Worm (Caenorhabditis elegans) whole organism, late embryonic: ENCODE measurements around the gene fbxa-102.

Source experiments
- K09A11.1 ChIP-seq: sonication (generic microtip); optimal IDR thresholded peaks from 2 replicates; lab custom pipeline; 2017; ENCODE audit warnings: antibody characterized with exemption, mild to moderate bottlenecking, missing genetic modification characterization, missing compliant biosample characterization; ENCODE audit not compliant: insufficient read depth
- ama-1 ChIP-seq: fragments of 150-350 bp; optimal IDR thresholded peaks from 2 replicates; lab custom pipeline; 2014
- che-1 ChIP-seq: sonication (generic microtip); optimal IDR thresholded peaks from 2 replicates; lab custom pipeline; 2016; ENCODE audit warnings: mild to moderate bottlenecking, missing genetic modification characterization, missing compliant biosample characterization
- dmd-4 ChIP-seq: sonication (generic microtip); optimal IDR thresholded peaks from 2 replicates; lab custom pipeline; 2016; ENCODE audit warnings: borderline replicate concordance, missing genetic modification characterization, missing compliant biosample characterization
- elt-2 ChIP-seq: sonication (generic microtip); optimal IDR thresholded peaks from 2 replicates; lab custom pipeline; 2016; ENCODE audit warnings: missing genetic modification reagents, missing genetic modification characterization, missing compliant biosample characterization
- fkh-10 ChIP-seq: fragments of 150-350 bp; optimal IDR thresholded peaks from 2 replicates; lab custom pipeline; 2014; ENCODE audit warnings: missing biosample characterization, missing genetic modification reagents, missing genetic modification characterization
- lin-11 ChIP-seq: fragments of 200-800 bp; sonication (Bioruptor generic); optimal IDR thresholded peaks from 2 replicates; lab custom pipeline; 2018; ENCODE audit warnings: mild to moderate bottlenecking, missing genetic modification characterization, missing compliant biosample characterization
- nfya-1 ChIP-seq: sonication (generic microtip); optimal IDR thresholded peaks from 2 replicates; lab custom pipeline; 2017; ENCODE audit warnings: missing genetic modification characterization, mild to moderate bottlenecking, missing compliant biosample characterization, antibody characterized with exemption, moderate library complexity
- pag-3 ChIP-seq: sonication (generic microtip); optimal IDR thresholded peaks from 2 replicates; lab custom pipeline; 2016; ENCODE audit warnings: missing compliant biosample characterization, missing genetic modification characterization, borderline replicate concordance
- tbx-7 ChIP-seq: sonication (generic microtip); optimal IDR thresholded peaks from 2 replicates; lab custom pipeline; 2016; ENCODE audit warnings: missing genotype, missing genetic modification characterization, missing compliant biosample characterization
- unc-86 ChIP-seq: sonication (generic microtip); optimal IDR thresholded peaks from 2 replicates; lab custom pipeline; 2016; ENCODE audit warnings: missing genetic modification characterization, missing compliant biosample characterization

DNA sequence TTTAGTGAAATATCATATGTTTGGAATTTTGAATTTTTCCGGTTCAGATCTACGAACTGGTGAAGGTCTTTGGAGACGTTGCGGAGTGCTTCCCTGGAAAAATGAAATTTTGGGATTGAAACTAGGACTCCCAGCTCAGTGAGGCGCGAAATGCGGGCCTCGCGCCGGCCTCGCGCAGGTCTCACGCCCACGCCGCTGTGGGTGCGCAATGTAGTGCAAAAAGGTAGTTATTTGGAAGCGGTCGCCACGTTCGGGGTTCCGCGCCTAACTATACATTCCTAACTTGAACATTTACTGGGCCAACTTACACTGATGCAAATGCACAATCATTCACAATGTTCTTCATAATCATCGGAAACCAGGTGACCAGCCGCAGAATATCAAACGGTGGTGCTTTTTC, 6.4 kb upstream of the fbxa-102 start:
- no peak for TF ChIP-seq fkh-10
- TF ChIP-seq che-1 (tag; lab: Kevin White, UChicago): no peak
- TF ChIP-seq lin-11: no peak
- TF ChIP-seq dmd-4: no peak
- TF ChIP-seq unc-86 (tag; lab: Kevin White, UChicago): no peak
- no peak for TF ChIP-seq pag-3 (tag; lab: Kevin White, UChicago)
- no peak for TF ChIP-seq nfya-1 (tag; lab: Kevin White, UChicago)
- no peak for TF ChIP-seq ama-1 (lab: Kevin White, UChicago)
- TF ChIP-seq elt-2 (tag; lab: Kevin White, UChicago): no peak
- TF ChIP-seq K09A11.1 (tag; lab: Kevin White, UChicago): no peak
- no peak for TF ChIP-seq tbx-7 (tag; lab: Kevin White, UChicago)
